ENCODE assay signal across 4 worm cellular contexts in the genomic region with DNA sequence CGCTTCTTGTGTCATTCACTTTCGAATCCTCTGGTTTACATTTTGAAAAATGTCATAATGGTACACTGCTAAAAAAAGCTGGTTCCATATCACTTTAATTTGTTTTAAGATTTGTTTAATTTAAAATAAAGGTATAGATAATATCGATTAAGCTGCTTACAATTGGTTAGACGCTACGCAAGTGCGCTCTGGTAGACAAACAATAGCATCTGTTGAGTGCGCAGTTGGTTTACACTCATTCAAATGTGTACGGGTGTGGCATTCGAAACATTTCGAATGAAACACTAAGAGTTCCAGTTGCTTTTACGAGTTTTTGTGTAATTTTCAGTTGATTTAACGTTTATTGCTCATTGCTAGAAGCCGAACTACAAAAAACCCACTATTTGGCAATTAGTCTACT.
TF ChIP-seq lines count a peak whose summit lies in the region.

No protein-coding gene starts in this region.

TF ChIP-seq in whole organism, L2 larva, 48 proteins besides CTCF, POLR2A, EP300 and RAD21:
- TF ChIP-seq C34F6.9 (tag; optimal IDR thresholded peaks at IDR 0.05; lab: Kevin White, UChicago) (peak; percentile 85), lsy-2 (tag; optimal IDR thresholded peaks at IDR 0.05; lab: Kevin White, UChicago) (peak in 1 of 2 experiments; percentile 70), fos-1 (tag; optimal IDR thresholded peaks at IDR 0.05; lab: Kevin White, UChicago) (peak; percentile 23), elt-3 (tag; optimal IDR thresholded peaks at IDR 0.05; lab: Kevin White, UChicago) (no peak), crh-2 (tag; optimal IDR thresholded peaks at IDR 0.05; lab: Kevin White, UChicago) (peak; percentile 7), unc-55 (GFP tag; optimal IDR thresholded peaks at IDR 0.05; lab: Kevin White, UChicago) (peak; percentile 58), mab-5 (tag; optimal IDR thresholded peaks at IDR 0.05; lab: Kevin White, UChicago) (no peak), nhr-129 (tag; optimal IDR thresholded peaks at IDR 0.05; lab: Kevin White, UChicago) (peak; percentile 65), lin-13 (GFP tag; optimal IDR thresholded peaks at IDR 0.05; lab: Kevin White, UChicago) (no peak)

TF ChIP-seq in whole organism, L4 larva, 104 proteins besides CTCF, POLR2A, EP300 and RAD21:
- TF ChIP-seq mep-1 (tag; optimal IDR thresholded peaks at IDR 0.05; lab: Kevin White, UChicago) (peak; percentile 60), lin-15B (tag; optimal IDR thresholded peaks at IDR 0.05; lab: Kevin White, UChicago) (no peak), aha-1 (tag; lab: Kevin White, UChicago) (no peak), lin-38 (GFP tag; IDR thresholded peaks at IDR 0.05; lab: Robert Waterston, UW) (peak; percentile 68), ztf-7 (tag; optimal IDR thresholded peaks at IDR 0.05; lab: Kevin White, UChicago) (no peak), php-3 (GFP tag; IDR thresholded peaks at IDR 0.05; lab: Robert Waterston, UW) (no peak), hlh-30 (tag; optimal IDR thresholded peaks at IDR 0.05; lab: Kevin White, UChicago; ENCODE audit: insufficient read depth) (peak; percentile 26), dpl-1 (GFP tag; optimal IDR thresholded peaks at IDR 0.05; lab: Kevin White, UChicago) (peak; percentile 42), nhr-102 (tag; optimal IDR thresholded peaks at IDR 0.05; lab: Kevin White, UChicago) (no peak), F37D6.2 (tag; optimal IDR thresholded peaks at IDR 0.05; lab: Kevin White, UChicago) (no peak), nhr-6 (tag; optimal IDR thresholded peaks at IDR 0.05; lab: Kevin White, UChicago) (peak; percentile 62), daf-16 (GFP tag; optimal IDR thresholded peaks at IDR 0.05; lab: Kevin White, UChicago) (no peak), daf-16 (tag; optimal IDR thresholded peaks at IDR 0.05; lab: Kevin White, UChicago) (peak; percentile 34), fos-1 (tag; optimal IDR thresholded peaks at IDR 0.05; lab: Kevin White, UChicago) (no peak), lsy-2 (tag; optimal IDR thresholded peaks at IDR 0.05; lab: Kevin White, UChicago) (peak in 1 of 2 experiments; percentile 67), T20F7.1 (GFP tag; optimal IDR thresholded peaks at IDR 0.05; lab: Kevin White, UChicago) (peak; percentile 33), arid-1 (GFP tag; conservative IDR thresholded peaks at IDR 0.05; lab: Robert Waterston, UW) (no peak), rbr-2 (tag; optimal IDR thresholded peaks at IDR 0.05; lab: Kevin White, UChicago) (peak; percentile 35), pha-4 (GFP tag; IDR thresholded peaks at IDR 0.05; lab: Robert Waterston, UW) (no peak), pha-4 (tag; optimal IDR thresholded peaks at IDR 0.05; lab: Kevin White, UChicago) (peak; percentile 66), dve-1 (tag; optimal IDR thresholded peaks at IDR 0.05; lab: Kevin White, UChicago; ENCODE audit: insufficient read depth) (peak; percentile 30), ceh-28 (tag; optimal IDR thresholded peaks at IDR 0.05; lab: Kevin White, UChicago) (peak; percentile 13), nhr-28 (tag; optimal IDR thresholded peaks at IDR 0.05; lab: Kevin White, UChicago) (peak; percentile 30), dmd-9 (GFP tag; IDR thresholded peaks at IDR 0.05; lab: Robert Waterston, UW) (no peak), zfp-3 (GFP tag; conservative IDR thresholded peaks at IDR 0.05; lab: Robert Waterston, UW) (no peak), pqm-1 (tag; optimal IDR thresholded peaks at IDR 0.05; lab: Kevin White, UChicago) (peak; percentile 22)

TF ChIP-seq in whole organism, late embryonic, 69 proteins besides CTCF, POLR2A, EP300 and RAD21:
- peak; percentile 11; the same call in 1 of the 2 replicates for TF ChIP-seq sox-2 (GFP tag; IDR thresholded peaks at IDR 0.05; lab: Robert Waterston, UW)
- TF ChIP-seq unc-55 (GFP tag; optimal IDR thresholded peaks at IDR 0.05; lab: Kevin White, UChicago): peak; percentile 72
- peak; percentile 15 for TF ChIP-seq pat-9 (tag; optimal IDR thresholded peaks at IDR 0.05; lab: Kevin White, UChicago)
- TF ChIP-seq ceh-19 (GFP tag; optimal IDR thresholded peaks at IDR 0.05; lab: Kevin White, UChicago): no peak
- peak; percentile 1 for TF ChIP-seq tbx-2 (tag; optimal IDR thresholded peaks at IDR 0.05; lab: Kevin White, UChicago)
- no peak for TF ChIP-seq hlh-6 (tag; optimal IDR thresholded peaks at IDR 0.05; lab: Kevin White, UChicago)
- no peak for TF ChIP-seq unc-42 (tag; optimal IDR thresholded peaks at IDR 0.05; lab: Kevin White, UChicago)
- no peak for TF ChIP-seq ref-2 (tag; optimal IDR thresholded peaks at IDR 0.05; lab: Kevin White, UChicago)
- TF ChIP-seq K02D7.2 (tag; optimal IDR thresholded peaks at IDR 0.05; lab: Kevin White, UChicago): no peak
- no peak for TF ChIP-seq mec-3 (tag; optimal IDR thresholded peaks at IDR 0.05; lab: Kevin White, UChicago; ENCODE audit: borderline replicate concordance)
- TF ChIP-seq madf-2 (tag; optimal IDR thresholded peaks at IDR 0.05; lab: Kevin White, UChicago): no peak
- no peak for TF ChIP-seq C08G9.2 (tag; optimal IDR thresholded peaks at IDR 0.05; lab: Kevin White, UChicago)
- peak; percentile 40 for TF ChIP-seq ceh-48 (tag; optimal IDR thresholded peaks at IDR 0.05; lab: Kevin White, UChicago)
- TF ChIP-seq elt-2 (tag; optimal IDR thresholded peaks at IDR 0.05; lab: Kevin White, UChicago): peak; percentile 19
- peak; percentile 47 for TF ChIP-seq hlh-8 (tag; optimal IDR thresholded peaks at IDR 0.05; lab: Kevin White, UChicago)
- peak; percentile 41 for TF ChIP-seq ceh-31 (tag; optimal IDR thresholded peaks at IDR 0.05; lab: Kevin White, UChicago)
- TF ChIP-seq ceh-30 (tag; optimal IDR thresholded peaks at IDR 0.05; lab: Kevin White, UChicago): no peak
- no peak for TF ChIP-seq pax-1 (tag; optimal IDR thresholded peaks at IDR 0.05; lab: Kevin White, UChicago)
TF ChIP-seq in whole organism, late embryonic: peak in this region for 8.

TF ChIP-seq in whole organism, mixed stage, embryonic, 35 proteins besides CTCF, POLR2A, EP300 and RAD21:
- TF ChIP-seq ham-2 (GFP tag; optimal IDR thresholded peaks at IDR 0.05; lab: Kevin White, UChicago) (peak; percentile 80), unc-62 (GFP tag; optimal IDR thresholded peaks at IDR 0.05; lab: Kevin White, UChicago) (peak; percentile 4), elt-1 (tag; optimal IDR thresholded peaks at IDR 0.05; lab: Kevin White, UChicago; ENCODE audit: borderline replicate concordance, insufficient read depth) (no peak), pha-4 (tag; optimal IDR thresholded peaks at IDR 0.05; lab: Kevin White, UChicago) (peak; percentile 77), sem-2 (GFP tag; optimal IDR thresholded peaks at IDR 0.05; lab: Kevin White, UChicago) (no peak), hlh-1 (tag; optimal IDR thresholded peaks at IDR 0.05; lab: Kevin White, UChicago) (peak; percentile 100), mls-2 (tag; optimal IDR thresholded peaks at IDR 0.05; lab: Kevin White, UChicago) (no peak), M03D4.4 (tag; optimal IDR thresholded peaks at IDR 0.05; lab: Kevin White, UChicago) (no peak), drap-1 (GFP tag; optimal IDR thresholded peaks at IDR 0.05; lab: Kevin White, UChicago) (no peak), mep-1 (tag; optimal IDR thresholded peaks at IDR 0.05; lab: Kevin White, UChicago) (peak; percentile 83), sptf-1 (tag; optimal IDR thresholded peaks at IDR 0.05; lab: Kevin White, UChicago) (no peak), nhr-28 (tag; optimal IDR thresholded peaks at IDR 0.05; lab: Kevin White, UChicago) (no peak), nhr-237 (tag; optimal IDR thresholded peaks at IDR 0.05; lab: Kevin White, UChicago) (peak; percentile 48), cnd-1 (tag; optimal IDR thresholded peaks at IDR 0.05; lab: Kevin White, UChicago) (peak; percentile 17), tbx-8 (GFP tag; optimal IDR thresholded peaks at IDR 0.05; lab: Kevin White, UChicago) (no peak), ztf-11 (tag; optimal IDR thresholded peaks at IDR 0.05; lab: Kevin White, UChicago) (no peak), ceh-83 (GFP tag; optimal IDR thresholded peaks at IDR 0.05; lab: Kevin White, UChicago) (no peak), flh-1 (GFP tag; optimal IDR thresholded peaks at IDR 0.05; lab: Kevin White, UChicago) (no peak), lin-32 (GFP tag; optimal IDR thresholded peaks at IDR 0.05; lab: Kevin White, UChicago) (peak; percentile 46), lin-13 (tag; optimal IDR thresholded peaks at IDR 0.05; lab: Kevin White, UChicago) (peak; percentile 32), ceh-39 (tag; optimal IDR thresholded peaks at IDR 0.05; lab: Kevin White, UChicago) (peak; percentile 50), unc-120 (tag; optimal IDR thresholded peaks at IDR 0.05; lab: Kevin White, UChicago; ENCODE audit: poor library complexity, severe bottlenecking) (peak; percentile 27), elt-3 (tag; optimal IDR thresholded peaks at IDR 0.05; lab: Kevin White, UChicago) (no peak), lsy-2 (tag; optimal IDR thresholded peaks at IDR 0.05; lab: Kevin White, UChicago) (peak; percentile 24), ces-1 (GFP tag; optimal IDR thresholded peaks at IDR 0.05; lab: Kevin White, UChicago) (peak; percentile 52)
